Fruit fly (Drosophila melanogaster): ENCODE measurements around the gene CG13937.

Gene CG13937

dm6 chr3L:1865121-1865727 is 17.6 kb downstream of the CG13937 start, which contains the start of the genes HBS1 and CG12025 (continued):
- TF ChIP-seq usp (GFP tag; optimal IDR thresholded peaks at IDR 0.05) (no peak), CG18011 (GFP tag; optimal IDR thresholded peaks at IDR 0.05) (no peak), tin (GFP tag; optimal IDR thresholded peaks at IDR 0.05) (peak; percentile 61), CG1647 (GFP tag; optimal IDR thresholded peaks at IDR 0.05) (peak; percentile 41), CG4424 (GFP tag; optimal IDR thresholded peaks at IDR 0.05) (peak; percentile 42), fu2 (GFP tag; optimal IDR thresholded peaks at IDR 0.05) (peak; percentile 36), Opbp (GFP tag; IDR thresholded peaks at IDR 0.05; ENCODE audit: partially characterized antibody) (peak; percentile 34; the same call in 1 of the 3 replicates), CG9797 (GFP tag; optimal IDR thresholded peaks at IDR 0.05) (peak; percentile 96), prd (optimal IDR thresholded peaks at IDR 0.05) (no peak), prd (GFP tag; IDR thresholded peaks at IDR 0.05) (peak; percentile 61; the same call in 1 of the 3 replicates), Neu2 (GFP tag; optimal IDR thresholded peaks at IDR 0.05; ENCODE audit: borderline replicate concordance) (no peak), B-H1 (GFP tag; IDR thresholded peaks at IDR 0.05) (no peak), CG14710 (tag; optimal IDR thresholded peaks at IDR 0.05) (peak; percentile 85), ken (GFP tag; IDR thresholded peaks at IDR 0.05) (peak; percentile 55; the same call in 1 of the 3 replicates), zf30C (GFP tag; optimal IDR thresholded peaks at IDR 0.05) (no peak), CG2202 (tag; optimal IDR thresholded peaks at IDR 0.05) (peak; percentile 6), CG43689 (GFP tag; IDR thresholded peaks at IDR 0.05) (no peak), CG10979 (tag; optimal IDR thresholded peaks at IDR 0.05) (peak; percentile 13), HLH4C (GFP tag; IDR thresholded peaks at IDR 0.05; ENCODE audit: partially characterized antibody) (no peak), Pdp1 (GFP tag; optimal IDR thresholded peaks at IDR 0.05) (peak; percentile 60 to 68), gem (tag; optimal IDR thresholded peaks at IDR 0.05) (no peak), stwl (tag; optimal IDR thresholded peaks at IDR 0.05) (peak; percentile 58), CG34376 (GFP tag; optimal IDR thresholded peaks at IDR 0.05) (no peak), Trl (optimal IDR thresholded peaks at IDR 0.05) (no peak), Trl (GFP tag; optimal IDR thresholded peaks at IDR 0.05) (peak; percentile 47), CG8359 (GFP tag; optimal IDR thresholded peaks at IDR 0.05; ENCODE audit: borderline replicate concordance) (no peak), CG18262 (tag; optimal IDR thresholded peaks at IDR 0.05) (peak; percentile 45), PHDP (tag; optimal IDR thresholded peaks at IDR 0.05) (peak; percentile 54), CG7963 (GFP tag; IDR thresholded peaks at IDR 0.05; ENCODE audit: partially characterized antibody) (no peak), Fer2 (tag; optimal IDR thresholded peaks at IDR 0.05) (peak; percentile 32), CG7372 (GFP tag; IDR thresholded peaks at IDR 0.05) (peak; percentile 72), knrl (GFP tag; IDR thresholded peaks at IDR 0.05; ENCODE audit: partially characterized antibody) (peak; percentile 27; the same call in 1 of the 3 replicates), CG10274 (GFP tag; optimal IDR thresholded peaks at IDR 0.05) (no peak), bbx (GFP tag; IDR thresholded peaks at IDR 0.05; ENCODE audit: partially characterized antibody) (no peak), HLHmδ (GFP tag; optimal IDR thresholded peaks at IDR 0.05) (no peak), lab (GFP tag; optimal IDR thresholded peaks at IDR 0.05) (peak; percentile 51), CG10543 (GFP tag; optimal IDR thresholded peaks at IDR 0.05) (peak; percentile 6), MTF-1 (GFP tag; optimal IDR thresholded peaks at IDR 0.05; ENCODE audit: borderline replicate concordance) (no peak), YL-1 (GFP tag; optimal IDR thresholded peaks at IDR 0.05) (peak; percentile 83), CG2129 (GFP tag; IDR thresholded peaks at IDR 0.05; ENCODE audit: partially characterized antibody) (no peak), CG18599 (GFP tag; optimal IDR thresholded peaks at IDR 0.05) (peak; percentile 44), cato (GFP tag; optimal IDR thresholded peaks at IDR 0.05; ENCODE audit: borderline replicate concordance) (no peak), CG11085 (GFP tag; IDR thresholded peaks at IDR 0.05) (peak; percentile 53; the same call in 1 of the 2 replicates), Drgx (GFP tag; IDR thresholded peaks at IDR 0.05) (no peak), ash1 (GFP tag; optimal IDR thresholded peaks at IDR 0.05) (no peak), BEAF-32 (GFP tag; optimal IDR thresholded peaks at IDR 0.05) (peak; percentile 60), croc (GFP tag; conservative IDR thresholded peaks at IDR 0.05) (no peak; the same call in 2 of the 3 replicates), CG13624 (GFP tag; optimal IDR thresholded peaks at IDR 0.05) (peak; percentile 67)

Measured in whole organism, embryonic.